Worm (Caenorhabditis elegans) whole organism, L2 larva: Measurements from ENCODE around the gene F44B9.10.

Experiments
- ZK546.5 ChIP-seq: sonication (generic microtip); optimal IDR thresholded peaks from 2 replicates; lab custom pipeline; 2017; ENCODE audit warnings: missing biosample characterization, missing genetic modification characterization
- ceh-82 ChIP-seq: fragments of 150-350 bp; optimal IDR thresholded peaks from 2 replicates; lab custom pipeline; 2014; ENCODE audit warnings: missing biosample characterization, missing genetic modification characterization
- egl-27 ChIP-seq: sonication (generic microtip); optimal IDR thresholded peaks from 3 replicates; lab custom pipeline; 2017; ENCODE audit warnings: missing biosample characterization, missing genetic modification reagents, missing genetic modification characterization
- lin-11 ChIP-seq: fragments of 150-350 bp; sonication (generic microtip); optimal IDR thresholded peaks from 2 replicates; lab custom pipeline; 2014; ENCODE audit warnings: missing biosample characterization, missing genetic modification characterization, inconsistent platforms, mixed read lengths
- mdl-1 ChIP-seq, 2 experiments: fragments of 150-350 bp in 1 of 2; sonication (generic microtip) in 1 of 2; optimal IDR thresholded peaks; 2 replicates each; lab custom pipeline; 2017; ENCODE audit warnings: missing biosample characterization in 2 of 2, missing genetic modification characterization in 2 of 2
- nhr-11 ChIP-seq: fragments of 150-350 bp; optimal IDR thresholded peaks from 2 replicates; lab custom pipeline; 2014; ENCODE audit warnings: missing biosample characterization, missing genetic modification characterization
- nhr-12 ChIP-seq: fragments of 150-350 bp; optimal IDR thresholded peaks from 2 replicates; lab custom pipeline; 2014; ENCODE audit warnings: missing biosample characterization, missing genetic modification characterization
- nhr-25 ChIP-seq: fragments of 150-350 bp; sonication (generic microtip); optimal IDR thresholded peaks from 3 replicates; lab custom pipeline; 2014; ENCODE audit warnings: missing biosample characterization, missing genetic modification characterization
- sma-3 ChIP-seq: sonication (generic microtip); optimal IDR thresholded peaks from 2 replicates; lab custom pipeline; 2016; ENCODE audit warnings: missing genetic modification reagents, missing genetic modification characterization, missing compliant biosample characterization
- unc-55 ChIP-seq: fragments of 150-350 bp; sonication (generic microtip); optimal IDR thresholded peaks from 3 replicates; lab custom pipeline; 2014; ENCODE audit warnings: missing biosample characterization, missing genetic modification reagents, missing genetic modification characterization

ce11 chrIII:8061114-8061513, 27.7 kb upstream of the F44B9.10 start:
- TF ChIP-seq nhr-11 (tag; lab: Kevin White, UChicago) (no peak), mdl-1 (tag; optimal IDR thresholded peaks at IDR 0.05; lab: Kevin White, UChicago) (no peak), ceh-82 (tag; lab: Kevin White, UChicago) (no peak), egl-27 (no peak), lin-11 (tag; lab: Kevin White, UChicago) (no peak), nhr-25 (no peak), ZK546.5 (tag; lab: Kevin White, UChicago) (no peak), nhr-12 (tag; lab: Kevin White, UChicago) (no peak), unc-55 (no peak), sma-3 (no peak)
